Fruit fly (Drosophila melanogaster): ENCODE measurements around the gene CG9920.

Gene CG9920

dm6 chr3R:14085555-14085954 lies 12.3 kb downstream of the CG9920 start:
- TF ChIP-seq CG4318 (GFP tag; optimal IDR thresholded peaks at IDR 0.05) (no peak), Ets96B (tag; optimal IDR thresholded peaks at IDR 0.05) (peak; percentile 2), Eip78C (GFP tag) (peak; percentile 55)

dm6 chr3R:14081526-14081925 lies 16.4 kb downstream of the CG9920 start:
- TF ChIP-seq CG6163 (GFP tag; IDR thresholded peaks at IDR 0.05): no peak

- TF ChIP-seq pdm3 (GFP tag; optimal IDR thresholded peaks at IDR 0.05) (peak; percentile 42), CG11902 (GFP tag; optimal IDR thresholded peaks at IDR 0.05) (peak; percentile 45), CG11294 (GFP tag; IDR thresholded peaks at IDR 0.05) (peak; percentile 16; the same call in 1 of the 2 replicates), svp (GFP tag) (peak; percentile 64), Lpt (GFP tag; optimal IDR thresholded peaks at IDR 0.05) (peak; percentile 48), topi (GFP tag; optimal IDR thresholded peaks at IDR 0.05) (peak; percentile 43), CG6854 (GFP tag; optimal IDR thresholded peaks at IDR 0.05) (no peak), lz (GFP tag; optimal IDR thresholded peaks at IDR 0.05) (peak; percentile 7), eg (GFP tag; IDR thresholded peaks at IDR 0.05) (peak; percentile 67), Ets21C (GFP tag; optimal IDR thresholded peaks at IDR 0.05) (no peak), CG6808 (GFP tag; optimal IDR thresholded peaks at IDR 0.05) (peak; percentile 55), vri (GFP tag; optimal IDR thresholded peaks at IDR 0.05) (no peak), salr (GFP tag; optimal IDR thresholded peaks at IDR 0.05) (no peak), CG32006 (GFP tag; optimal IDR thresholded peaks at IDR 0.05) (peak; percentile 59), dac (GFP tag; optimal IDR thresholded peaks at IDR 0.05) (no peak), CG10631 (GFP tag; optimal IDR thresholded peaks at IDR 0.05) (peak; percentile 24), achi (GFP tag; optimal IDR thresholded peaks at IDR 0.05) (peak; percentile 56), CG34406 (GFP tag; optimal IDR thresholded peaks at IDR 0.05) (peak; percentile 43), CG31627 (GFP tag; optimal IDR thresholded peaks at IDR 0.05) (peak; percentile 6), Sox15 (GFP tag; optimal IDR thresholded peaks at IDR 0.05) (no peak), Gug (GFP tag; IDR thresholded peaks at IDR 0.05) (peak; percentile 40), Blimp-1 (GFP tag; optimal IDR thresholded peaks at IDR 0.05) (no peak), Eip78C (GFP tag) (peak; percentile 85), CG3032 (tag; optimal IDR thresholded peaks at IDR 0.05) (peak; percentile 40), Sox102F (GFP tag; optimal IDR thresholded peaks at IDR 0.05) (peak; percentile 19), CG6163 (GFP tag; IDR thresholded peaks at IDR 0.05) (peak; percentile 83), fd85E (GFP tag; optimal IDR thresholded peaks at IDR 0.05) (no peak), cyc (GFP tag; optimal IDR thresholded peaks at IDR 0.05) (peak; percentile 64), CG7368 (GFP tag; optimal IDR thresholded peaks at IDR 0.05) (peak; percentile 30), CG9139 (GFP tag; optimal IDR thresholded peaks at IDR 0.05) (peak; percentile 44), Eip75B (GFP tag; optimal IDR thresholded peaks at IDR 0.05) (peak; percentile 64), Ets96B (tag; optimal IDR thresholded peaks at IDR 0.05) (peak; percentile 59), Eip93F (GFP tag; optimal IDR thresholded peaks at IDR 0.05) (no peak), Hr4 (GFP tag; optimal IDR thresholded peaks at IDR 0.05) (peak; percentile 51), net (GFP tag; optimal IDR thresholded peaks at IDR 0.05) (peak; percentile 48), fd59A (GFP tag; optimal IDR thresholded peaks at IDR 0.05) (peak; percentile 21), OdsH (GFP tag; optimal IDR thresholded peaks at IDR 0.05) (peak; percentile 56), CG16779 (tag; optimal IDR thresholded peaks at IDR 0.05) (no peak), Met (GFP tag; optimal IDR thresholded peaks at IDR 0.05) (peak; percentile 42), dsx (GFP tag; optimal IDR thresholded peaks at IDR 0.05; ENCODE audit: poor library complexity, severe bottlenecking) (peak; percentile 29), Sox14 (GFP tag; optimal IDR thresholded peaks at IDR 0.05) (peak; percentile 25), CG6276 (GFP tag; optimal IDR thresholded peaks at IDR 0.05) (no peak), esn (GFP tag; optimal IDR thresholded peaks at IDR 0.05) (peak; percentile 28), acj6 (GFP tag; optimal IDR thresholded peaks at IDR 0.05) (peak; percentile 49), CG3919 (GFP tag; optimal IDR thresholded peaks at IDR 0.05) (peak; percentile 77), CG8119 (GFP tag; IDR thresholded peaks at IDR 0.05) (peak; percentile 66; the same call in 2 of the 3 replicates), Hr38 (GFP tag; optimal IDR thresholded peaks at IDR 0.05) (no peak), CG8319 (GFP tag; optimal IDR thresholded peaks at IDR 0.05) (no peak)
Measured at dm6 chr3R:14077026-14077425, 20.9 kb downstream of the CG9920 start.

All from whole organism, prepupa.